Fruit fly (Drosophila melanogaster): Measurements from ENCODE around the gene CG42705.

- no peak for TF ChIP-seq CG3919 (GFP tag; optimal IDR thresholded peaks at IDR 0.05)
- TF ChIP-seq Gug (GFP tag; IDR thresholded peaks at IDR 0.05) = no peak
- TF ChIP-seq CG11902 (GFP tag; optimal IDR thresholded peaks at IDR 0.05) = no peak
- no peak for TF ChIP-seq Hr39 (GFP tag; optimal IDR thresholded peaks at IDR 0.05)
- no peak for TF ChIP-seq Lpt (GFP tag; optimal IDR thresholded peaks at IDR 0.05)
- no peak for TF ChIP-seq CG7368 (GFP tag; optimal IDR thresholded peaks at IDR 0.05)
- no peak for TF ChIP-seq CG1621 (tag; optimal IDR thresholded peaks at IDR 0.05)
- TF ChIP-seq CG11294 (GFP tag; IDR thresholded peaks at IDR 0.05) = no peak
Observed at dm6 chrX:7418294-7418693, 4.6 kb downstream of the CG42705 start, which contains the start of gene rumpel.
